Worm (Caenorhabditis elegans) whole organism, L1 larva: ENCODE measurements around the gene F09C12.8.

Experiments used
- C34B4.2 ChIP-seq: sonication (generic microtip); optimal IDR thresholded peaks from 2 replicates; lab custom pipeline; 2017; ENCODE audit warnings: mild to moderate bottlenecking, missing genetic modification characterization, missing compliant biosample characterization
- aha-1 ChIP-seq: fragments of 150-350 bp; optimal IDR thresholded peaks from 2 replicates; lab custom pipeline; 2014; ENCODE audit warnings: missing biosample characterization, missing genetic modification characterization
- alr-1 ChIP-seq: fragments of 200-800 bp; sonication (Bioruptor generic); optimal IDR thresholded peaks from 2 replicates; lab custom pipeline; 2018; ENCODE audit warnings: borderline replicate concordance, mild to moderate bottlenecking, missing genetic modification characterization, missing compliant biosample characterization
- aly-2 ChIP-seq: fragments of 150-350 bp; optimal IDR thresholded peaks from 2 replicates; lab custom pipeline; 2014; ENCODE audit warnings: missing biosample characterization, missing genetic modification characterization
- ama-1 ChIP-seq: fragments of 150-350 bp; optimal IDR thresholded peaks from 2 replicates; lab custom pipeline; 2014
- blmp-1 ChIP-seq: fragments of 150-350 bp; optimal IDR thresholded peaks from 2 replicates; lab custom pipeline; 2014; ENCODE audit warnings: missing biosample characterization, missing genetic modification characterization
- ceh-63 ChIP-seq: fragments of 200-800 bp; sonication (Bioruptor generic); optimal IDR thresholded peaks from 2 replicates; lab custom pipeline; 2018; ENCODE audit warnings: mild to moderate bottlenecking, missing genetic modification characterization, missing compliant biosample characterization
- ceh-8 ChIP-seq: fragments of 200-800 bp; sonication (Bioruptor generic); optimal IDR thresholded peaks from 2 replicates; lab custom pipeline; 2018; ENCODE audit warnings: mild to moderate bottlenecking, missing genetic modification characterization, moderate library complexity, missing compliant biosample characterization
- ceh-88 ChIP-seq: fragments of 200-800 bp; sonication (Bioruptor generic); IDR thresholded peaks from 2 replicates; pipeline ENCODE4 v1.3.6; 2022; ENCODE audit warnings: missing genetic modification characterization, missing compliant biosample characterization
- ces-1 ChIP-seq: fragments of 150-350 bp; optimal IDR thresholded peaks from 2 replicates; lab custom pipeline; 2014; ENCODE audit warnings: missing biosample characterization, missing genetic modification reagents, missing genetic modification characterization
- dpl-1 ChIP-seq, 3 experiments: fragments of 150-350 bp in 2 of 3; sonication (generic microtip) in 1 of 3; optimal IDR thresholded peaks; 2 replicates each; lab custom pipeline; 2014 to 2017; ENCODE audit warnings: missing biosample characterization in 3 of 3, missing genetic modification characterization in 3 of 3, missing genetic modification reagents in 3 of 3
- dsc-1 ChIP-seq: sonication (generic microtip); optimal IDR thresholded peaks from 2 replicates; lab custom pipeline; 2016; ENCODE audit warnings: mild to moderate bottlenecking, missing genetic modification characterization, missing compliant biosample characterization
- efl-1 ChIP-seq, 4 experiments: fragments of 150-350 bp; optimal IDR thresholded peaks in 3 of 4; peaks in 1 of 4; 1 replicate in 1 of 4; 2 replicates in 3 of 4; lab custom pipeline; 2014; ENCODE audit warnings: missing biosample characterization in 2 of 4, missing genetic modification characterization in 2 of 4, missing genetic modification reagents in 2 of 4
- efl-3 ChIP-seq: fragments of 200-800 bp; sonication (Bioruptor generic); optimal IDR thresholded peaks from 2 replicates; lab custom pipeline; 2018; ENCODE audit warnings: mild to moderate bottlenecking, missing genetic modification characterization, missing compliant biosample characterization
- elt-2 ChIP-seq: sonication (generic microtip); optimal IDR thresholded peaks from 2 replicates; lab custom pipeline; 2016; ENCODE audit warnings: missing genetic modification characterization, mild to moderate bottlenecking, inconsistent platforms, missing compliant biosample characterization, missing genetic modification reagents
- elt-3 ChIP-seq, 6 experiments: fragments of 150-350 bp in 1 of 6; sonication (generic microtip); optimal IDR thresholded peaks; 2 replicates each; lab custom pipeline; 2017 to 2018; ENCODE audit warnings: missing biosample characterization in 6 of 6, missing genetic modification characterization in 6 of 6, inconsistent platforms in 1 of 6
- ets-5 ChIP-seq: fragments of 200-800 bp; sonication (Bioruptor generic); IDR thresholded peaks from 2 replicates; pipeline ENCODE4 v1.3.6; 2022; ENCODE audit warnings: missing genetic modification characterization, missing compliant biosample characterization
- fkh-10 ChIP-seq: sonication (generic microtip); optimal IDR thresholded peaks from 2 replicates; lab custom pipeline; 2017; ENCODE audit warnings: missing biosample characterization, missing genetic modification reagents, missing genetic modification characterization
- fos-1 ChIP-seq: fragments of 150-350 bp; optimal IDR thresholded peaks from 2 replicates; lab custom pipeline; 2014; ENCODE audit warnings: missing biosample characterization, missing genetic modification characterization
- hlh-17 ChIP-seq: fragments of 200-800 bp; sonication (Bioruptor generic); optimal IDR thresholded peaks from 2 replicates; lab custom pipeline; 2018; ENCODE audit warnings: missing genetic modification characterization, mild to moderate bottlenecking, missing compliant biosample characterization, moderate library complexity, borderline replicate concordance
- hlh-4 ChIP-seq: sonication (generic microtip); optimal IDR thresholded peaks from 2 replicates; lab custom pipeline; 2016; ENCODE audit warnings: mild to moderate bottlenecking, missing genetic modification characterization, missing compliant biosample characterization
- hpl-2 ChIP-seq: fragments of 150-350 bp; optimal IDR thresholded peaks from 2 replicates; lab custom pipeline; 2014; ENCODE audit warnings: missing biosample characterization, missing genetic modification reagents, missing genetic modification characterization
- isw-1 ChIP-seq: fragments of 200-800 bp; sonication (Bioruptor generic); IDR thresholded peaks from 2 replicates; pipeline ENCODE4 v1.3.6; 2022; ENCODE audit warnings: missing genetic modification characterization, missing compliant biosample characterization
- lin-13 ChIP-seq: fragments of 150-350 bp; optimal IDR thresholded peaks from 2 replicates; lab custom pipeline; 2014; ENCODE audit warnings: missing biosample characterization, missing genetic modification reagents, missing genetic modification characterization
- lin-14 ChIP-seq: fragments of 200-800 bp; sonication (Bioruptor generic); optimal IDR thresholded peaks from 2 replicates; lab custom pipeline; 2018; ENCODE audit warnings: mild to moderate bottlenecking, missing genetic modification characterization, moderate library complexity, missing compliant biosample characterization
- lin-15B ChIP-seq: fragments of 150-350 bp; sonication (generic microtip); optimal IDR thresholded peaks from 3 replicates; lab custom pipeline; 2014; ENCODE audit warnings: missing biosample characterization, missing genetic modification characterization
- lin-39 ChIP-seq: fragments of 150-350 bp; optimal IDR thresholded peaks from 2 replicates; lab custom pipeline; 2014; ENCODE audit warnings: missing biosample characterization, missing genetic modification reagents, missing genetic modification characterization
- mdl-1 ChIP-seq, 2 experiments: fragments of 150-350 bp; optimal IDR thresholded peaks; 2 replicates each; lab custom pipeline; 2014 to 2017; ENCODE audit warnings: missing biosample characterization in 2 of 2, missing genetic modification characterization in 2 of 2, inconsistent platforms in 1 of 2
- mep-1 ChIP-seq: fragments of 150-350 bp; optimal IDR thresholded peaks from 2 replicates; lab custom pipeline; 2014; ENCODE audit warnings: missing biosample characterization, missing genetic modification characterization
- nhr-11 ChIP-seq: fragments of 150-350 bp; optimal IDR thresholded peaks from 2 replicates; lab custom pipeline; 2014; ENCODE audit warnings: missing biosample characterization, missing genetic modification characterization
- nhr-12 ChIP-seq: sonication (generic microtip); optimal IDR thresholded peaks from 2 replicates; lab custom pipeline; 2017; ENCODE audit warnings: missing biosample characterization, missing genetic modification characterization
- nhr-19 ChIP-seq: fragments of 200-800 bp; sonication (Bioruptor generic); conservative IDR thresholded peaks from 2 replicates; pipeline ENCODE4 v1.3.6; 2022; ENCODE audit warnings: missing genetic modification characterization, missing compliant biosample characterization
- nhr-20 ChIP-seq: sonication (generic microtip); optimal IDR thresholded peaks from 2 replicates; lab custom pipeline; 2016; ENCODE audit warnings: mild to moderate bottlenecking, missing genetic modification characterization, missing compliant biosample characterization
- nhr-28 ChIP-seq: fragments of 150-350 bp; optimal IDR thresholded peaks from 2 replicates; lab custom pipeline; 2014; ENCODE audit warnings: missing biosample characterization, missing genetic modification characterization
- nhr-47 ChIP-seq: sonication (generic microtip); optimal IDR thresholded peaks from 2 replicates; lab custom pipeline; 2016; ENCODE audit warnings: mild to moderate bottlenecking, missing genetic modification characterization, moderate library complexity, missing compliant biosample characterization
- nhr-77 ChIP-seq: fragments of 150-350 bp; optimal IDR thresholded peaks from 2 replicates; lab custom pipeline; 2014; ENCODE audit warnings: missing biosample characterization, missing genetic modification characterization
- nhr-84 ChIP-seq: sonication (generic microtip); optimal IDR thresholded peaks from 2 replicates; lab custom pipeline; 2017; ENCODE audit warnings: missing biosample characterization, missing genetic modification characterization
- nhr-85 ChIP-seq: sonication (generic microtip); peaks from one replicate; lab custom pipeline; 2016; ENCODE audit warnings: missing genetic modification characterization, inconsistent platforms, missing compliant biosample characterization
- pag-3 ChIP-seq: sonication (generic microtip); optimal IDR thresholded peaks from 2 replicates; lab custom pipeline; 2017; ENCODE audit warnings: missing genetic modification characterization, mild to moderate bottlenecking, missing compliant biosample characterization, antibody characterized with exemption, borderline replicate concordance; ENCODE audit not compliant: insufficient read depth
- pax-3 ChIP-seq: fragments of 200-800 bp; sonication (Bioruptor generic); optimal IDR thresholded peaks from 2 replicates; lab custom pipeline; 2018; ENCODE audit warnings: mild to moderate bottlenecking, missing genetic modification characterization, moderate library complexity, missing compliant biosample characterization
- rnt-1 ChIP-seq: sonication (generic microtip); optimal IDR thresholded peaks from 2 replicates; lab custom pipeline; 2016; ENCODE audit warnings: mild to moderate bottlenecking, missing genetic modification characterization, moderate library complexity, missing compliant biosample characterization
- skn-1 ChIP-seq: fragments of 150-350 bp; optimal IDR thresholded peaks from 2 replicates; lab custom pipeline; 2014; ENCODE audit warnings: missing biosample characterization, missing genetic modification characterization
- snu-23 ChIP-seq: sonication (generic microtip); optimal IDR thresholded peaks from 2 replicates; lab custom pipeline; 2016; ENCODE audit warnings: missing genetic modification characterization, missing compliant biosample characterization
- sptf-1 ChIP-seq: fragments of 150-350 bp; optimal IDR thresholded peaks from 2 replicates; lab custom pipeline; 2014; ENCODE audit warnings: missing biosample characterization, missing genetic modification characterization
- tbx-2 ChIP-seq: sonication (generic microtip); optimal IDR thresholded peaks from 2 replicates; lab custom pipeline; 2016; ENCODE audit warnings: missing genetic modification characterization, missing compliant biosample characterization
- tlp-1 ChIP-seq: fragments of 150-350 bp; optimal IDR thresholded peaks from 2 replicates; lab custom pipeline; 2014; ENCODE audit warnings: missing biosample characterization, missing genetic modification characterization
- unc-130 ChIP-seq: fragments of 150-350 bp; optimal IDR thresholded peaks from 2 replicates; lab custom pipeline; 2017; ENCODE audit warnings: missing biosample characterization, missing genetic modification characterization, inconsistent platforms
- unc-30 ChIP-seq: sonication (generic microtip); optimal IDR thresholded peaks from 2 replicates; lab custom pipeline; 2017; ENCODE audit warnings: missing biosample characterization, missing genetic modification characterization
- unc-62 ChIP-seq: fragments of 150-350 bp; optimal IDR thresholded peaks from 2 replicates; lab custom pipeline; 2014; ENCODE audit warnings: missing biosample characterization, missing genetic modification reagents, missing genetic modification characterization
- unc-86 ChIP-seq: sonication (generic microtip); optimal IDR thresholded peaks from 2 replicates; lab custom pipeline; 2016; ENCODE audit warnings: missing genetic modification characterization, missing compliant biosample characterization
- zag-1 ChIP-seq: fragments of 150-350 bp; optimal IDR thresholded peaks from 2 replicates; lab custom pipeline; 2014; ENCODE audit warnings: missing biosample characterization, missing genetic modification characterization

The F09C12.8 gene

ce11 chrII:5092362-5093281 is 19.6 kb upstream of the F09C12.8 start, which contains the start of gene C04G6.2 (continued):
- no peak; the same call in 1 of the 2 replicates for TF ChIP-seq isw-1 (GFP tag; lab: Robert Waterston, UW)
- no peak for TF ChIP-seq nhr-11 (tag; lab: Kevin White, UChicago)
- TF ChIP-seq hlh-4 (tag; lab: Kevin White, UChicago) = no peak
- no peak for TF ChIP-seq ama-1 (lab: Kevin White, UChicago)
- TF ChIP-seq mep-1 = peak; percentile 53
- TF ChIP-seq pag-3 (tag; lab: Kevin White, UChicago) = no peak
- TF ChIP-seq unc-130 = peak; percentile 29
- TF ChIP-seq elt-3 (tag; optimal IDR thresholded peaks at IDR 0.05; lab: Kevin White, UChicago) = peak in 1 of 6 experiments; percentile 46
- TF ChIP-seq ceh-63 (GFP tag; lab: Kevin White, UChicago) = no peak
- TF ChIP-seq nhr-85 (tag; lab: Kevin White, UChicago) = peak; percentile 67
- TF ChIP-seq nhr-19 (GFP tag; lab: Robert Waterston, UW) = no peak; the same call in none of the 2 replicates
- no peak for TF ChIP-seq unc-30 (tag; lab: Kevin White, UChicago)
- no peak for TF ChIP-seq ceh-8 (GFP tag; lab: Kevin White, UChicago)
- peak; percentile 69 for TF ChIP-seq blmp-1 (tag; lab: Kevin White, UChicago)
- no peak for TF ChIP-seq zag-1
- TF ChIP-seq ceh-88 (GFP tag; lab: Robert Waterston, UW) = no peak
- TF ChIP-seq nhr-47 = peak; percentile 45
- no peak for TF ChIP-seq nhr-28 (tag; lab: Kevin White, UChicago)
- no peak for TF ChIP-seq pax-3
- TF ChIP-seq aly-2 (tag; lab: Kevin White, UChicago) = no peak
- no peak for TF ChIP-seq hpl-2 (GFP tag; lab: Kevin White, UChicago)
- peak; percentile 52 to 65 for TF ChIP-seq efl-1 (optimal IDR thresholded peaks at IDR 0.05; lab: Kevin White, UChicago)
- TF ChIP-seq efl-1 (GFP tag; optimal IDR thresholded peaks at IDR 0.05 in 1 of 2; lab: Kevin White, UChicago) = peak; percentile 31 to 94
- TF ChIP-seq elt-2 (tag; lab: Kevin White, UChicago) = peak; percentile 78
- no peak for TF ChIP-seq sptf-1 (tag; lab: Kevin White, UChicago)
- TF ChIP-seq C34B4.2 (tag; lab: Kevin White, UChicago) = no peak
- TF ChIP-seq alr-1 (tag; lab: Kevin White, UChicago) = no peak
- TF ChIP-seq efl-3 (GFP tag; lab: Kevin White, UChicago) = no peak
- no peak for TF ChIP-seq ces-1 (GFP tag; lab: Kevin White, UChicago)
- peak; percentile 73 for TF ChIP-seq snu-23 (GFP tag; lab: Kevin White, UChicago)
- TF ChIP-seq nhr-77 (tag; lab: Kevin White, UChicago) = peak; percentile 32
- TF ChIP-seq tbx-2 = peak; percentile 65
- TF ChIP-seq aha-1 = no peak
- no peak for TF ChIP-seq lin-39
- TF ChIP-seq nhr-12 (tag; lab: Kevin White, UChicago) = no peak
- TF ChIP-seq dsc-1 = peak; percentile 18
- no peak for TF ChIP-seq ets-5 (GFP tag; lab: Robert Waterston, UW)
- peak; percentile 32 for TF ChIP-seq skn-1
- peak; percentile 94 for TF ChIP-seq lin-14
- TF ChIP-seq unc-86 (tag; lab: Kevin White, UChicago) = peak; percentile 16
- TF ChIP-seq lin-13 (GFP tag; lab: Kevin White, UChicago) = no peak
- no peak for TF ChIP-seq hlh-17 (GFP tag; lab: Kevin White, UChicago)
- peak in 1 of 2 experiments; percentile 74 for TF ChIP-seq mdl-1 (tag; optimal IDR thresholded peaks at IDR 0.05; lab: Kevin White, UChicago)
- TF ChIP-seq fos-1 (tag; lab: Kevin White, UChicago) = peak; percentile 30
- TF ChIP-seq unc-62 (GFP tag; lab: Kevin White, UChicago) = no peak
- peak; percentile 10 to 56 (median 35) for TF ChIP-seq dpl-1 (GFP tag; optimal IDR thresholded peaks at IDR 0.05; lab: Kevin White, UChicago)
- TF ChIP-seq nhr-20 (tag; lab: Kevin White, UChicago) = peak; percentile 74
- no peak for TF ChIP-seq lin-15B (tag; lab: Kevin White, UChicago)
- peak; percentile 47 for TF ChIP-seq rnt-1 (tag; lab: Kevin White, UChicago)
- TF ChIP-seq fkh-10 (GFP tag; lab: Kevin White, UChicago) = no peak
- TF ChIP-seq tlp-1 (tag; lab: Kevin White, UChicago) = no peak
- TF ChIP-seq nhr-84 (tag; lab: Kevin White, UChicago) = no peak
